Fruit fly (Drosophila melanogaster) S2 (cell line): ENCODE results near the gene swa.

Experiments
- CG8478 ChIP-seq: fragments of >200 bp; optimal IDR thresholded peaks from 2 replicates; lab custom pipeline; 2018
- CTCF ChIP-seq, 2 experiments: fragments of >200 bp; optimal IDR thresholded peaks; 2 replicates each; lab custom pipeline; 2018

swa gene

dm6 chrX:6337702-6338101 is 27.8 kb downstream of the swa start, which contains the start of gene CG3842:
TSS of gene CG3842 (plus strand) at chrX:6337762.
- TF ChIP-seq CTCF (optimal IDR thresholded peaks at IDR 0.05; lab: Kevin White, UChicago) (no peak), CG8478 (lab: Kevin White, UChicago) (no peak)

dm6 chrX:6334945-6335344 is 30.6 kb downstream of the swa start:
- TF ChIP-seq CTCF (optimal IDR thresholded peaks at IDR 0.05; lab: Kevin White, UChicago) (no peak), CG8478 (lab: Kevin White, UChicago) (no peak)

dm6 chrX:6332988-6333719 is 32.4 kb downstream of the swa start:
- TF ChIP-seq CG8478 (lab: Kevin White, UChicago): no peak
- no peak for TF ChIP-seq CTCF (optimal IDR thresholded peaks at IDR 0.05; lab: Kevin White, UChicago)

- TF ChIP-seq CTCF (optimal IDR thresholded peaks at IDR 0.05; lab: Kevin White, UChicago): no peak
- TF ChIP-seq CG8478 (lab: Kevin White, UChicago): no peak
Measured at dm6 chrX:6330369-6330949, 35.0 kb downstream of the swa start, which contains the start of gene CG42240. TSS of gene CG42240 (plus strand) at chrX:6330842.

dm6 chrX:6316858-6317474 is 48.5 kb downstream of the swa start:
- TF ChIP-seq CG8478 (lab: Kevin White, UChicago): no peak
- TF ChIP-seq CTCF (optimal IDR thresholded peaks at IDR 0.05; lab: Kevin White, UChicago): no peak

- TF ChIP-seq CTCF (optimal IDR thresholded peaks at IDR 0.05; lab: Kevin White, UChicago) (no peak), CG8478 (lab: Kevin White, UChicago) (no peak)
Measured at dm6 chrX:6315583-6315982, 49.9 kb downstream of the swa start.
